Fruit fly (Drosophila melanogaster) S2 (cell line): ENCODE data around the gene CG5346.

Source experiments
- CG8478 ChIP-seq: fragments of >200 bp; optimal IDR thresholded peaks from 2 replicates; lab custom pipeline; 2018
- CTCF ChIP-seq, 2 experiments: fragments of >200 bp; optimal IDR thresholded peaks; 2 replicates each; lab custom pipeline; 2018

- TF ChIP-seq CG8478 (lab: Kevin White, UChicago) (no peak), CTCF (optimal IDR thresholded peaks at IDR 0.05; lab: Kevin White, UChicago) (no peak)
These were observed 11.3 kb upstream of the CG5346 start, which contains the start of gene CG5326 for dm6 chr3R:22539762-22540161.
